Worm (Caenorhabditis elegans) whole organism, young adult: ENCODE data around the gene F14D2.11.
A peak's percentile ranks its signal among the peaks of the same experiment; 100 is the strongest.

Source experiments
- B0035.1 ChIP-seq: sonication (generic microtip); optimal IDR thresholded peaks from 2 replicates; lab custom pipeline; 2016; ENCODE audit warnings: missing genetic modification characterization, mild to moderate bottlenecking, missing compliant biosample characterization, missing genotype, missing genetic modification reagents
- C06A6.2 ChIP-seq: fragments of 200-800 bp; sonication (Bioruptor generic); conservative IDR thresholded peaks from 2 replicates; pipeline ENCODE4 v1.3.6; 2022; ENCODE audit warnings: missing genetic modification characterization, missing compliant biosample characterization
- C17E4.6 ChIP-seq: fragments of 200-800 bp; sonication (Bioruptor generic); IDR thresholded peaks from 2 replicates; pipeline ENCODE4 v1.3.6; 2022; ENCODE audit warnings: missing genetic modification reagents, missing genetic modification characterization, missing compliant biosample characterization
- D2030.7 ChIP-seq: fragments of 200-800 bp; sonication (Bioruptor generic); IDR thresholded peaks from 2 replicates; pipeline ENCODE4 v1.3.6; 2022; ENCODE audit warnings: missing genetic modification reagents, missing genetic modification characterization, missing compliant biosample characterization
- F23B12.7 ChIP-seq: sonication (generic microtip); optimal IDR thresholded peaks from 2 replicates; lab custom pipeline; 2017; ENCODE audit warnings: missing genetic modification characterization, mild to moderate bottlenecking, missing compliant biosample characterization, antibody characterized with exemption, moderate library complexity; ENCODE audit not compliant: insufficient read depth
- F33H1.4 ChIP-seq: fragments of 200-800 bp; sonication (Bioruptor generic); IDR thresholded peaks from 2 replicates; pipeline ENCODE4 v1.3.6; 2022; ENCODE audit warnings: missing genetic modification reagents, missing genetic modification characterization, missing compliant biosample characterization
- F39B2.1 ChIP-seq: fragments of 200-800 bp; sonication (Bioruptor generic); IDR thresholded peaks from 2 replicates; pipeline ENCODE4 v1.3.6; 2022; ENCODE audit warnings: missing genetic modification reagents, missing genetic modification characterization, missing compliant biosample characterization
- K11D2.4 ChIP-seq: fragments of 200-800 bp; sonication (Bioruptor generic); IDR thresholded peaks from 2 replicates; pipeline ENCODE4 v1.3.6; 2022; ENCODE audit warnings: missing genetic modification reagents, missing genetic modification characterization, missing compliant biosample characterization
- Y56A3A.18 ChIP-seq: fragments of 200-800 bp; sonication (Bioruptor generic); IDR thresholded peaks from 2 replicates; pipeline ENCODE4 v1.3.6; 2022; ENCODE audit warnings: missing genetic modification reagents, missing genetic modification characterization, missing compliant biosample characterization
- Y95B8A.8 ChIP-seq: fragments of 200-800 bp; sonication (Bioruptor generic); IDR thresholded peaks from 2 replicates; pipeline ENCODE4 v1.3.6; 2022; ENCODE audit warnings: missing genetic modification reagents, missing genetic modification characterization, missing compliant biosample characterization
- athp-1 ChIP-seq: sonication (generic microtip); optimal IDR thresholded peaks from 2 replicates; lab custom pipeline; 2017; ENCODE audit warnings: mild to moderate bottlenecking, missing genetic modification characterization, missing compliant biosample characterization
- bed-1 ChIP-seq: fragments of 200-800 bp; sonication (Bioruptor generic); IDR thresholded peaks from 2 replicates; pipeline ENCODE4 v1.3.6; 2022; ENCODE audit warnings: missing genetic modification reagents, missing genetic modification characterization, missing compliant biosample characterization
- cebp-1 ChIP-seq, 2 experiments: fragments of 200-800 bp in 1 of 2; sonication (Bioruptor generic) in 1 of 2; sonication (generic microtip) in 1 of 2; IDR thresholded peaks in 1 of 2; optimal IDR thresholded peaks in 1 of 2; 2 replicates each; pipeline versions ENCODE4 v1.3.6 to Lab custom; 2017 to 2022; ENCODE audit warnings: missing compliant biosample characterization in 2 of 2, missing genetic modification characterization in 2 of 2, mild to moderate bottlenecking in 1 of 2, missing genetic modification reagents in 1 of 2, moderate library complexity in 1 of 2
- cebp-2 ChIP-seq: fragments of 200-800 bp; sonication (Bioruptor generic); IDR thresholded peaks from 2 replicates; pipeline ENCODE4 v1.3.6; 2022; ENCODE audit warnings: missing genetic modification characterization, missing compliant biosample characterization
- dox-1 ChIP-seq: fragments of 200-800 bp; sonication (Bioruptor generic); IDR thresholded peaks from 2 replicates; pipeline ENCODE4 v1.3.6; 2022; ENCODE audit warnings: missing genetic modification reagents, missing genetic modification characterization, missing compliant biosample characterization
- dpl-1 ChIP-seq: fragments of 150-350 bp; optimal IDR thresholded peaks from 2 replicates; lab custom pipeline; 2014; ENCODE audit warnings: missing biosample characterization, missing genetic modification reagents, missing genetic modification characterization
- egl-18 ChIP-seq: fragments of 200-800 bp; sonication (Bioruptor generic); IDR thresholded peaks from 2 replicates; pipeline ENCODE4 v1.3.6; 2022; ENCODE audit warnings: missing genetic modification reagents, missing genetic modification characterization, missing compliant biosample characterization
- egl-44 ChIP-seq: fragments of 200-800 bp; sonication (Bioruptor generic); IDR thresholded peaks from 2 replicates; pipeline ENCODE4 v1.3.6; 2022; ENCODE audit warnings: missing genetic modification reagents, missing genetic modification characterization, missing compliant biosample characterization
- gei-17 ChIP-seq: fragments of 200-800 bp; sonication (Bioruptor generic); optimal IDR thresholded peaks from 2 replicates; lab custom pipeline; 2018; ENCODE audit warnings: mild to moderate bottlenecking, missing genetic modification characterization, missing compliant biosample characterization
- hlh-12 ChIP-seq: sonication (generic microtip); optimal IDR thresholded peaks from 2 replicates; lab custom pipeline; 2016; ENCODE audit warnings: missing genetic modification characterization, missing compliant biosample characterization
- hsf-1 ChIP-seq: fragments of 200-800 bp; sonication (Bioruptor generic); IDR thresholded peaks from 2 replicates; pipeline ENCODE4 v1.3.6; 2022; ENCODE audit warnings: missing genetic modification reagents, missing genetic modification characterization, missing compliant biosample characterization
- let-607 ChIP-seq, 2 experiments: fragments of 200-800 bp in 1 of 2; sonication (Bioruptor generic) in 1 of 2; sonication (generic microtip) in 1 of 2; optimal IDR thresholded peaks; 2 replicates each; lab custom pipeline; 2016 to 2018; ENCODE audit warnings: mild to moderate bottlenecking in 2 of 2, missing compliant biosample characterization in 2 of 2, missing genetic modification characterization in 2 of 2, moderate library complexity in 2 of 2, missing genotype in 1 of 2
- lin-40 ChIP-seq: sonication (generic microtip); optimal IDR thresholded peaks from 2 replicates; lab custom pipeline; 2016; ENCODE audit warnings: missing genetic modification characterization, mild to moderate bottlenecking, missing compliant biosample characterization, missing genotype, missing genetic modification reagents
- lin-54 ChIP-seq: fragments of 200-800 bp; sonication (Bioruptor generic); optimal IDR thresholded peaks from 2 replicates; lab custom pipeline; 2018; ENCODE audit warnings: mild to moderate bottlenecking, missing genetic modification characterization, missing compliant biosample characterization
- lir-1 ChIP-seq: fragments of 200-800 bp; sonication (Bioruptor generic); conservative IDR thresholded peaks from 2 replicates; pipeline ENCODE4 v1.3.6; 2022; ENCODE audit warnings: missing genetic modification reagents, missing genetic modification characterization, missing compliant biosample characterization
- lsl-1 ChIP-seq: fragments of 200-800 bp; sonication (Bioruptor generic); optimal IDR thresholded peaks from 2 replicates; lab custom pipeline; 2018; ENCODE audit warnings: mild to moderate bottlenecking, missing genetic modification characterization, moderate library complexity, missing compliant biosample characterization
- madf-10 ChIP-seq: sonication (generic microtip); optimal IDR thresholded peaks from 2 replicates; lab custom pipeline; 2016; ENCODE audit warnings: mild to moderate bottlenecking, missing genetic modification characterization, missing compliant biosample characterization
- madf-3 ChIP-seq: fragments of 200-800 bp; sonication (Bioruptor generic); IDR thresholded peaks from 2 replicates; pipeline ENCODE4 v1.3.6; 2022; ENCODE audit warnings: missing genetic modification reagents, missing genetic modification characterization, missing compliant biosample characterization
- madf-6 ChIP-seq: fragments of 200-800 bp; sonication (Bioruptor generic); IDR thresholded peaks from 2 replicates; pipeline ENCODE4 v1.3.6; 2022; ENCODE audit warnings: missing genetic modification reagents, missing genetic modification characterization, missing compliant biosample characterization
- madf-8 ChIP-seq: fragments of 200-800 bp; sonication (Bioruptor generic); conservative IDR thresholded peaks from 2 replicates; pipeline ENCODE4 v1.3.6; 2022; ENCODE audit warnings: missing genetic modification reagents, missing genetic modification characterization, missing compliant biosample characterization
- nhr-80 ChIP-seq: sonication (generic microtip); optimal IDR thresholded peaks from 2 replicates; lab custom pipeline; 2016; ENCODE audit warnings: missing genetic modification characterization, missing compliant biosample characterization
- nhr-90 ChIP-seq: sonication (generic microtip); optimal IDR thresholded peaks from 2 replicates; lab custom pipeline; 2016; ENCODE audit warnings: missing genotype, mild to moderate bottlenecking, missing genetic modification characterization, missing compliant biosample characterization
- pbrm-1 ChIP-seq: fragments of 200-800 bp; sonication (Bioruptor generic); IDR thresholded peaks from 2 replicates; pipeline ENCODE4 v1.3.6; 2022; ENCODE audit warnings: missing genetic modification reagents, missing genetic modification characterization, missing compliant biosample characterization
- pha-4 ChIP-seq: fragments of 150-350 bp; sonication (generic microtip); optimal IDR thresholded peaks from 2 replicates; lab custom pipeline; 2014; ENCODE audit warnings: missing biosample characterization, missing genetic modification reagents, missing genetic modification characterization
- rcor-1 ChIP-seq: fragments of 200-800 bp; sonication (Bioruptor generic); IDR thresholded peaks from 2 replicates; pipeline ENCODE4 v1.3.6; 2022; ENCODE audit warnings: missing genetic modification reagents, missing genetic modification characterization, missing compliant biosample characterization
- snpc-1.1 ChIP-seq: sonication (generic microtip); optimal IDR thresholded peaks from 2 replicates; lab custom pipeline; 2017; ENCODE audit warnings: missing genetic modification characterization, mild to moderate bottlenecking, missing compliant biosample characterization, antibody characterized with exemption, moderate library complexity, missing genotype, missing genetic modification reagents; ENCODE audit not compliant: insufficient read depth
- sptf-2 ChIP-seq: fragments of 200-800 bp; sonication (Bioruptor generic); optimal IDR thresholded peaks from 2 replicates; lab custom pipeline; 2018; ENCODE audit warnings: mild to moderate bottlenecking, missing genetic modification characterization, missing compliant biosample characterization
- tbx-9 ChIP-seq: sonication (generic microtip); optimal IDR thresholded peaks from 2 replicates; lab custom pipeline; 2016; ENCODE audit warnings: borderline replicate concordance, missing genetic modification characterization, inconsistent platforms, missing compliant biosample characterization
- xnd-1 ChIP-seq: sonication (generic microtip); optimal IDR thresholded peaks from 2 replicates; lab custom pipeline; 2016; ENCODE audit warnings: missing genotype, missing genetic modification reagents, missing genetic modification characterization, missing compliant biosample characterization
- ztf-22 ChIP-seq: fragments of 200-800 bp; sonication (Bioruptor generic); optimal IDR thresholded peaks from 2 replicates; lab custom pipeline; 2018; ENCODE audit warnings: mild to moderate bottlenecking, missing genetic modification characterization, moderate library complexity, missing compliant biosample characterization
- ztf-26 ChIP-seq: sonication (generic microtip); optimal IDR thresholded peaks from 2 replicates; lab custom pipeline; 2017; ENCODE audit warnings: missing genetic modification characterization, missing compliant biosample characterization

The F14D2.11 gene

DNA sequence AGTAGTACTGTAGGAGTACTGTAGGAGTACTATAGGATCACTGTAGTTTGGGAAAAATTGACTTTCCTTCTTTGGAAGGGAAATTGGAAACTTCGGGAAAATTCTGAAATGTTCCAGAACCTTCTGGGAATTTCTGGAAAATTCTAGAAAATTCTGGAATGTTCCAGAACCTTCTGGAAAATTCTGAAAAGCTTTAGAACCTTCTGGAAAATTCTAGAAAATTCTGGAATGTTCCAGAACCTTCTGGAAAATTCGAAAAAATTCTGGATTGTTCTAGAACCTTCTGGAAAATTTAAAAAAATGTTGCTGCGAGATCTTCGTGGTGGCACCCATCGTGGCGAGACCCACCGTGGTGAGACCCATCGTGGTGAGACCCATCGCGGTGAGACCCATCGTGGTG is 23.7 kb upstream of the F14D2.11 start:
- TF ChIP-seq cebp-2 (GFP tag; lab: Robert Waterston, UW) (0 out of 2 replicates have a peak, but pooled peaks have one; percentile 42), hsf-1 (GFP tag; lab: Robert Waterston, UW) (peak; percentile 96), madf-6 (GFP tag; lab: Robert Waterston, UW) (0 out of 2 replicates have a peak, but pooled peaks have one; percentile 20), F33H1.4 (peak; percentile 45), dox-1 (GFP tag; lab: Robert Waterston, UW) (peak; percentile 69), pbrm-1 (GFP tag; lab: Robert Waterston, UW) (0 out of 2 replicates have a peak, but pooled peaks have one; percentile 44)

DNA sequence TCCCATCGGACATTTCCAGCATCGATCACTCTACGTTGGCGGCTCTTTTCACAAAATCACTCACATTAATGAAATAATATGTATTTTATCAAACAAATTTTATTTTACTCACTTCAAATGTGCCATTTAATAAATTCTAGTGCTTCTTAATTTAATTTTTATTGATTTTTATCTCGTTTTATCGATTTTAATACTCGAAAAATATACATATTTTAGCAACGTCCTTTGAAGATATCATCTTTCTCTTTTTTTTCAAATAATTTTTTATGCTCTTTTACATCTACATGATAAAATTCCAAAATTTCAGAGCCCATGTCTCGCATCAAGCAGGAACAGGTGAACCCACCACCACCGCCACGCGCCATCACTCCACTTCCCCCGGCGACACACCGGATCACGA is 16.9 kb upstream of the F14D2.11 start, which contains the start of the genes lido-14 and bath-27:
Gene lido-14 (plus strand): TSS at position 301 of the 400 bp plus-strand sequence.
Gene bath-27 (plus strand): TSS at position 306 of the 400 bp plus-strand sequence.
- TF ChIP-seq sptf-2 (GFP tag; lab: Kevin White, UChicago) = no peak
- TF ChIP-seq F39B2.1 = no peak
- TF ChIP-seq lin-40 = no peak
- TF ChIP-seq madf-3 (GFP tag; lab: Robert Waterston, UW) = no peak
- no peak for TF ChIP-seq gei-17 (GFP tag; lab: Kevin White, UChicago)
- no peak for TF ChIP-seq nhr-80 (tag; lab: Kevin White, UChicago)
- no peak for TF ChIP-seq B0035.1

DNA sequence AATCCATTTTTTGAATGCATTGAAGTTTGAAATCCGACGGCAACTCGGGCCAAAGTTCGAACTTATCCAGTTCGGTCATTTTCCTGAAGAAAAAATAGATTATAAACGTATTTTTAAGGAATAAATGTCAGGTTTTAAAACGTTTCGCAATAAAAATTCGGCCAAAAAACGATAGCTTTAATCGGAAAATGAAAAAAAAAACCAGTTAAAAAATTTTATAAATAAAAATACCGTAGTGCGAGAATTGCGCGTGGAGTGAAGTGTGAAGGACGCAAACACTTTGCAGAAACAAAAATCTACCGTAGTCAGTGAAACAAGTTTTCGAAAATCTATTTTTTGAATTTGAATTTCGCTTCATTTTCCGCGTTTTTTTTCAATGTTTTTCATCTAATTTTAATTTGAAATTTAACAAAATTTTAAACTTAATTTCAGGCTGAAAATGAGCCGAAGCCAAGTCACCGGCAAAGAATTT is 8.0 kb upstream of the F14D2.11 start, which contains the start of gene F14D2.8:
Gene F14D2.8 (minus strand): TSS at position 51 of the 472 bp plus-strand sequence.
- TF ChIP-seq madf-6 (GFP tag; lab: Robert Waterston, UW) (peak; percentile 68), lir-1 (no peak), ztf-22 (no peak), D2030.7 (GFP tag; lab: Robert Waterston, UW) (peak; percentile 25; the same call in 1 of the 2 replicates), madf-8 (0 out of 2 replicates have a peak, but pooled peaks have one; percentile 6), lsl-1 (GFP tag; lab: Kevin White, UChicago) (peak; percentile 86)

DNA sequence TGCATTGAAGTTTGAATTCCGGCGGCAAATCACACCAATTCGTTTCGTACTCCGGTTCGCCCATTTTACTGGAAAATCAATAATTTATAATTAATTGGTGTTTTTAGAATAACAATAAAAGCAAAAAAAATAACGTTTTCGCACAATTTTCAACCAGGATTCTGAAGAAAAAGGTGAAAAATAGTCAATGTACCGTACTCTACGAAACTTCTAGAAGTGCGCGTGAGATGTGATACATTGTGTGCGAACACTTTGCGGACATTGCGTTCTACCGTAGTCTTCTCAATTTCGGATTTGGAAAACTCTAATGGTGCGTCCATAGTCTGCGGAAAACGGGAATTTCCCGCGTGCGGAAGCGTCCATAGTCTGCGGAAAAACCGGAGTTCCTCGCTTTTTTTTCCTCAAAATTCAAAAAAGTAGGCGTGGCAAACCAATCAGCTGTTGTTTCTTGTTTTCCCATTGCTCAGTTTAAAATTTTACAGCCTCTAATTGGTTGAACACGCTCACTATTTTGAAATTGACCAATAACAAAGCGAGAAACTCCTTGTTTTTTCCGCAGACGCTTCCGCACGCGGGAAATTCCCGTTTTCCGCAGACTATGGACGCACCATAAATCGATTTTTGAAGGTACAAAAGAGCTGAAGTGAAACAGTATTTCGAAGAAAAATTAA is 6.2 kb upstream of the F14D2.11 start, which contains the start of the genes F14D2.14 and bath-29:
Gene F14D2.14 (minus strand): TSS at position 51 of the 671 bp plus-strand sequence.
Gene bath-29 (plus strand): TSS at position 621 of the 671 bp plus-strand sequence.
- TF ChIP-seq Y95B8A.8 (0 out of 2 replicates have a peak, but pooled peaks have one; percentile 10), madf-10 (tag; lab: Kevin White, UChicago) (no peak), cebp-1 (GFP tag; IDR thresholded peaks at IDR 0.05; lab: Robert Waterston, UW) (no peak), cebp-1 (tag; optimal IDR thresholded peaks at IDR 0.05; lab: Kevin White, UChicago) (no peak), C06A6.2 (GFP tag; lab: Robert Waterston, UW) (no peak), ztf-22 (no peak), dpl-1 (GFP tag; lab: Kevin White, UChicago) (no peak), madf-6 (GFP tag; lab: Robert Waterston, UW) (peak; percentile 84), Y56A3A.18 (GFP tag; lab: Robert Waterston, UW) (no peak), nhr-90 (tag; lab: Kevin White, UChicago) (no peak), lin-54 (GFP tag; lab: Kevin White, UChicago) (no peak), hlh-12 (tag; lab: Kevin White, UChicago) (no peak), tbx-9 (tag; lab: Kevin White, UChicago) (no peak), F33H1.4 (no peak), egl-44 (no peak), snpc-1.1 (tag; lab: Kevin White, UChicago) (no peak), F23B12.7 (tag; lab: Kevin White, UChicago) (no peak), ztf-26 (tag; lab: Kevin White, UChicago) (no peak), xnd-1 (tag; lab: Kevin White, UChicago) (peak; percentile 15), bed-1 (GFP tag; lab: Robert Waterston, UW) (no peak), let-607 (tag; optimal IDR thresholded peaks at IDR 0.05; lab: Kevin White, UChicago) (no peak), C17E4.6 (GFP tag; lab: Robert Waterston, UW) (no peak), athp-1 (no peak), K11D2.4 (GFP tag; lab: Robert Waterston, UW) (no peak), pha-4 (tag; lab: Kevin White, UChicago) (no peak), egl-18 (GFP tag; lab: Robert Waterston, UW) (no peak), rcor-1 (GFP tag; lab: Robert Waterston, UW) (peak; percentile 15; the same call in 1 of the 2 replicates)
